In the genomic region with DNA sequence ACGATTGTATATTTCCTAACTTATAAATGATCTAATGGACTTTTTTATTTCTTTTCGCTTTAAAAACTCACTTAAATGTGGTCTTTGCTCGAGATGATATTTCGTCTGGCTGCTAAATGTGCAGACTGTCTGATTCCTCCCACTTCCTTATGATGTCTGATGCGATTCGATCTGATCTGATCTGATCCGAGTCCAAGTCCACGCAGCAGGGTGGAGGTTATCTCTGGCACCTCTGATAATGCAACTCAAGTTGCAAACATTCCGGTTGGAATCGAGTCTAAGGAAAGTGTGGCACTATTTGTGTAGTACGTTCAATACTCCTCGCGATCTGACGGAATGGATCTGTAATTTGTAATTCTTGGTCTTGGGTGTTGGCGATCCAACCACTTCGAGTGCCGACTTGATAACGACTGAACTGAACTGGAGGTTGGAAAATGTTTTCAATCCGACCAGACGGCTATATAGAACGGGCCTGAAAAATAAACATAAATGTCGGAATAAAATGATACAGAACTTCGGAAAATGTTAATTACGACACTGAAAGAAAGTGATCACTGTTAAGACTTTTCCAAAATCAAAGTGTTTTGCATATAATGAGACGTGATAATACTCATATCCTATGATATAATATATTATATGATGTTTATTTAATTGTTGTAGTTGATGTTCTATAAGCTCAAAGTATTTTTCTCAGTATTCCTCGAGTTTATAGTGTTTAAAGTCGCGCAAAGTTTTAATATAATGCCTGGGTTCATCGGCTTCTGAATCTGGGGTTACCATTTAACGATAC, we compare ENCODE assay signal across 3 fruit fly cellular contexts.
TF ChIP-seq lines count a peak whose summit lies in the region.

No protein-coding gene starts in this region.

- TF ChIP-seq CTCF in whole organism, embryonic (GFP tag; optimal IDR thresholded peaks at IDR 0.05; lab: Kevin White, UChicago), result no peak

TF ChIP-seq in whole organism, embryonic, 481 proteins besides CTCF, POLR2A, EP300 and RAD21 (continues in another document):
- no peak for TF ChIP-seq C15 (GFP tag; IDR thresholded peaks at IDR 0.05; lab: Robert Waterston, UW)
- TF ChIP-seq D19A (tag; optimal IDR thresholded peaks at IDR 0.05; lab: Kevin White, UChicago), result peak; percentile 18
- TF ChIP-seq CG17359 (tag; optimal IDR thresholded peaks at IDR 0.05; lab: Kevin White, UChicago), result peak; percentile 59
- TF ChIP-seq Chrac-16 (GFP tag; optimal IDR thresholded peaks at IDR 0.05; lab: Kevin White, UChicago), result no peak
- TF ChIP-seq Ets65A (GFP tag; lab: Kevin White, UChicago), result peak; percentile 33
- TF ChIP-seq stc (GFP tag; IDR thresholded peaks at IDR 0.05; lab: Robert Waterston, UW), result 0 out of 2 replicates have a peak, but pooled peaks have one; percentile 33
- TF ChIP-seq fd96Cb (tag; optimal IDR thresholded peaks at IDR 0.05; lab: Kevin White, UChicago), result peak; percentile 38
- TF ChIP-seq CG11093 (GFP tag; IDR thresholded peaks at IDR 0.05; lab: Robert Waterston, UW), result no peak
- TF ChIP-seq CG2199 (GFP tag; IDR thresholded peaks at IDR 0.05; lab: Robert Waterston, UW), result 0 out of 3 replicates have a peak, but pooled peaks have one; percentile 18
- TF ChIP-seq CG17612 (GFP tag; IDR thresholded peaks at IDR 0.05; lab: Robert Waterston, UW), result no peak
- TF ChIP-seq CG9727 (GFP tag; optimal IDR thresholded peaks at IDR 0.05; lab: Kevin White, UChicago), result peak; percentile 11
- peak; percentile 25 for TF ChIP-seq Sox100B (GFP tag; optimal IDR thresholded peaks at IDR 0.05; lab: Kevin White, UChicago)
- TF ChIP-seq mirr (GFP tag; optimal IDR thresholded peaks at IDR 0.05; lab: Kevin White, UChicago), result no peak
- peak; percentile 35 for TF ChIP-seq CG14710 (tag; optimal IDR thresholded peaks at IDR 0.05; lab: Kevin White, UChicago)
- 0 out of 2 replicates have a peak, but pooled peaks have one; percentile 40 for TF ChIP-seq Drgx (GFP tag; IDR thresholded peaks at IDR 0.05; lab: Robert Waterston, UW)
- peak; percentile 59; the same call in 1 of the 2 replicates for TF ChIP-seq Xrp1 (GFP tag; IDR thresholded peaks at IDR 0.05; lab: Robert Waterston, UW)
- TF ChIP-seq CG10267 (tag; optimal IDR thresholded peaks at IDR 0.05; lab: Kevin White, UChicago), result peak; percentile 35
- TF ChIP-seq hth (optimal IDR thresholded peaks at IDR 0.05; lab: Kevin White, UChicago), result no peak
- TF ChIP-seq caup (GFP tag; optimal IDR thresholded peaks at IDR 0.05; lab: Kevin White, UChicago; ENCODE audit: severe bottlenecking), result no peak
- TF ChIP-seq tx (GFP tag; optimal IDR thresholded peaks at IDR 0.05; lab: Kevin White, UChicago), result no peak
- TF ChIP-seq gem (tag; optimal IDR thresholded peaks at IDR 0.05; lab: Kevin White, UChicago), result peak; percentile 29
- TF ChIP-seq Bgb (GFP tag; IDR thresholded peaks at IDR 0.05; lab: Robert Waterston, UW; ENCODE audit: partially characterized antibody), result no peak
- 0 out of 2 replicates have a peak, but pooled peaks have one; percentile 10 for TF ChIP-seq esg (GFP tag; conservative IDR thresholded peaks at IDR 0.05; lab: Robert Waterston, UW)
- peak; percentile 5 for TF ChIP-seq CG15601 (tag; optimal IDR thresholded peaks at IDR 0.05; lab: Kevin White, UChicago)
- no peak for TF ChIP-seq Scr (GFP tag; IDR thresholded peaks at IDR 0.05; lab: Robert Waterston, UW; ENCODE audit: partially characterized antibody)

TF ChIP-seq in whole organism, prepupa, 60 proteins besides CTCF, POLR2A, EP300 and RAD21 (continues in another document):
- TF ChIP-seq ss (GFP tag; optimal IDR thresholded peaks at IDR 0.05; lab: Kevin White, UChicago) (peak in 1 of 2 experiments; percentile 50), cyc (GFP tag; optimal IDR thresholded peaks at IDR 0.05; lab: Kevin White, UChicago) (no peak), net (GFP tag; optimal IDR thresholded peaks at IDR 0.05; lab: Kevin White, UChicago) (no peak), acj6 (GFP tag; optimal IDR thresholded peaks at IDR 0.05; lab: Kevin White, UChicago) (peak; percentile 34), CG11294 (GFP tag; IDR thresholded peaks at IDR 0.05; lab: Robert Waterston, UW) (no peak), lz (GFP tag; optimal IDR thresholded peaks at IDR 0.05; lab: Kevin White, UChicago) (no peak), Hr38 (GFP tag; optimal IDR thresholded peaks at IDR 0.05; lab: Kevin White, UChicago) (no peak), CG7368 (GFP tag; optimal IDR thresholded peaks at IDR 0.05; lab: Kevin White, UChicago) (peak; percentile 4), Eip75B (GFP tag; optimal IDR thresholded peaks at IDR 0.05; lab: Kevin White, UChicago) (no peak), CG9139 (GFP tag; optimal IDR thresholded peaks at IDR 0.05; lab: Kevin White, UChicago) (peak; percentile 23), Blimp-1 (GFP tag; optimal IDR thresholded peaks at IDR 0.05; lab: Kevin White, UChicago) (no peak), salr (GFP tag; optimal IDR thresholded peaks at IDR 0.05; lab: Kevin White, UChicago) (no peak), Sox102F (GFP tag; optimal IDR thresholded peaks at IDR 0.05; lab: Kevin White, UChicago) (no peak), CG34406 (GFP tag; optimal IDR thresholded peaks at IDR 0.05; lab: Kevin White, UChicago) (peak; percentile 11), CG16779 (tag; optimal IDR thresholded peaks at IDR 0.05; lab: Kevin White, UChicago) (no peak), Ets21C (GFP tag; optimal IDR thresholded peaks at IDR 0.05; lab: Kevin White, UChicago) (no peak), CG8119 (GFP tag; IDR thresholded peaks at IDR 0.05; lab: Robert Waterston, UW) (no peak), Hr39 (GFP tag; optimal IDR thresholded peaks at IDR 0.05; lab: Kevin White, UChicago) (no peak), OdsH (GFP tag; optimal IDR thresholded peaks at IDR 0.05; lab: Kevin White, UChicago) (peak; percentile 35), CG8319 (GFP tag; optimal IDR thresholded peaks at IDR 0.05; lab: Kevin White, UChicago) (no peak), CG32006 (GFP tag; optimal IDR thresholded peaks at IDR 0.05; lab: Kevin White, UChicago) (peak; percentile 49), fd59A (GFP tag; optimal IDR thresholded peaks at IDR 0.05; lab: Kevin White, UChicago) (no peak), CG6163 (GFP tag; IDR thresholded peaks at IDR 0.05; lab: Robert Waterston, UW) (peak; percentile 39; the same call in 1 of the 3 replicates), fkh (GFP tag; optimal IDR thresholded peaks at IDR 0.05; lab: Kevin White, UChicago) (no peak), CG6792 (GFP tag; optimal IDR thresholded peaks at IDR 0.05; lab: Kevin White, UChicago) (peak; percentile 32), Sox15 (GFP tag; optimal IDR thresholded peaks at IDR 0.05; lab: Kevin White, UChicago) (no peak), Gug (GFP tag; IDR thresholded peaks at IDR 0.05; lab: Robert Waterston, UW) (0 out of 2 replicates have a peak, but pooled peaks have one; percentile 13), CG4318 (GFP tag; optimal IDR thresholded peaks at IDR 0.05; lab: Kevin White, UChicago) (no peak), CG31627 (GFP tag; optimal IDR thresholded peaks at IDR 0.05; lab: Kevin White, UChicago) (no peak)

TF ChIP-seq in whole organism, pupa, 21 proteins besides CTCF, POLR2A, EP300 and RAD21:
- TF ChIP-seq Pif1B (GFP tag; optimal IDR thresholded peaks at IDR 0.05; lab: Kevin White, UChicago) (no peak), D1 (tag; optimal IDR thresholded peaks at IDR 0.05; lab: Kevin White, UChicago) (no peak), CG13204 (GFP tag; optimal IDR thresholded peaks at IDR 0.05; lab: Kevin White, UChicago) (no peak), EcR (GFP tag; optimal IDR thresholded peaks at IDR 0.05; lab: Kevin White, UChicago) (peak; percentile 21), CG8159 (tag; optimal IDR thresholded peaks at IDR 0.05; lab: Kevin White, UChicago) (peak; percentile 74), fd96Ca (GFP tag; IDR thresholded peaks at IDR 0.05; lab: Robert Waterston, UW) (no peak), CG14655 (GFP tag; optimal IDR thresholded peaks at IDR 0.05; lab: Kevin White, UChicago) (peak; percentile 67), CG15710 (tag; optimal IDR thresholded peaks at IDR 0.05; lab: Kevin White, UChicago) (peak; percentile 33), Pif1A (GFP tag; optimal IDR thresholded peaks at IDR 0.05; lab: Kevin White, UChicago) (no peak), rn (GFP tag; IDR thresholded peaks at IDR 0.05; lab: Robert Waterston, UW) (no peak), CG17806 (tag; optimal IDR thresholded peaks at IDR 0.05; lab: Kevin White, UChicago) (peak; percentile 64), CG12605 (GFP tag; IDR thresholded peaks at IDR 0.05; lab: Robert Waterston, UW) (0 out of 2 replicates have a peak, but pooled peaks have one; percentile 16), CG9948 (tag; optimal IDR thresholded peaks at IDR 0.05; lab: Kevin White, UChicago) (peak; percentile 43), CG32121 (GFP tag; IDR thresholded peaks at IDR 0.05; lab: Robert Waterston, UW) (peak; percentile 52; the same call in 1 of the 2 replicates), CG34367 (tag; optimal IDR thresholded peaks at IDR 0.05; lab: Kevin White, UChicago) (peak; percentile 39), Snoo (tag; optimal IDR thresholded peaks at IDR 0.05; lab: Kevin White, UChicago) (no peak), CG8301 (tag; optimal IDR thresholded peaks at IDR 0.05; lab: Kevin White, UChicago) (peak; percentile 53), CG10348 (GFP tag; IDR thresholded peaks at IDR 0.05; lab: Robert Waterston, UW) (no peak), Ets98B (GFP tag; IDR thresholded peaks at IDR 0.05; lab: Robert Waterston, UW) (no peak; the same call in 1 of the 2 replicates), gl (tag; optimal IDR thresholded peaks at IDR 0.05; lab: Kevin White, UChicago) (no peak), CG4496 (GFP tag; IDR thresholded peaks at IDR 0.05; lab: Robert Waterston, UW) (no peak)
